Worm (Caenorhabditis elegans) whole organism, mixed stage, embryonic: ENCODE data around the gene F41E6.15.

Source experiments
- bed-3 ChIP-seq: fragments of 200-800 bp; sonication (Bioruptor generic); optimal IDR thresholded peaks from 3 replicates; lab custom pipeline; 2018; ENCODE audit warnings: mild to moderate bottlenecking, missing genetic modification characterization, moderate library complexity, missing compliant biosample characterization
- blmp-1 ChIP-seq: fragments of 150-350 bp; optimal IDR thresholded peaks from 2 replicates; lab custom pipeline; 2014; ENCODE audit warnings: missing biosample characterization, missing genetic modification characterization
- mep-1 ChIP-seq: fragments of 150-350 bp; optimal IDR thresholded peaks from 2 replicates; lab custom pipeline; 2017; ENCODE audit warnings: missing biosample characterization, missing genetic modification reagents, missing genetic modification characterization, inconsistent platforms
- nhr-12 ChIP-seq: fragments of 150-350 bp; optimal IDR thresholded peaks from 2 replicates; lab custom pipeline; 2014; ENCODE audit warnings: missing biosample characterization, missing genetic modification characterization
- nhr-237 ChIP-seq: fragments of 150-350 bp; optimal IDR thresholded peaks from 2 replicates; lab custom pipeline; 2014; ENCODE audit warnings: missing biosample characterization, missing genetic modification characterization
- nhr-28 ChIP-seq: fragments of 150-350 bp; optimal IDR thresholded peaks from 2 replicates; lab custom pipeline; 2014; ENCODE audit warnings: missing biosample characterization, missing genetic modification characterization
- pha-4 ChIP-seq: fragments of 150-350 bp; optimal IDR thresholded peaks from 2 replicates; lab custom pipeline; 2018; ENCODE audit warnings: missing biosample characterization, missing genetic modification reagents, missing genetic modification characterization
- snpc-4 ChIP-seq: fragments of 150-350 bp; optimal IDR thresholded peaks from 2 replicates; lab custom pipeline; 2014; ENCODE audit warnings: missing biosample characterization, missing genetic modification characterization

DNA sequence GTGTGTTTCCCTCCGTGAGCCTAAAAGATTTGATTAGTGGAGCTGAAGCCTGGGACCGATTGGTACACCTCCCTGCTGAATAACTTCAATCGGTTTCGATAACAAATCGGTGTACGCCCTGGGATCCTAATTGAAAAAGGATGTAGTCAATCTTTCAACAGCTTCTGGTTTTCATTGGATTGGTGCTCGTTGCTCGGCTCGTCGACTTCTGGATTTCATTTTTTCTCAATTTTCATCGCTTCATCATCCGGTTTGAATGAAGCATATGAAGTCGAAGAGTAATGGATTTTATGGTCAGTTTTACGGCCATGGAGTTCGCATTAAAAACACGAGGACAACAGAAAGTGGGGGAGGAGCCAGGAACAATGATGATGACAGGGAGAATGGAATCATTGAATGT, 46.6 kb downstream of the F41E6.15 start:
- TF ChIP-seq snpc-4 (tag; lab: Kevin White, UChicago), result no peak
- no peak for TF ChIP-seq nhr-237 (tag; lab: Kevin White, UChicago)
- no peak for TF ChIP-seq nhr-28 (tag; lab: Kevin White, UChicago)
- TF ChIP-seq pha-4 (tag; lab: Kevin White, UChicago), result no peak
- TF ChIP-seq nhr-12, result no peak
- TF ChIP-seq bed-3 (GFP tag; lab: Kevin White, UChicago), result no peak
- no peak for TF ChIP-seq blmp-1 (tag; lab: Kevin White, UChicago)
- TF ChIP-seq mep-1, result no peak
